Fruit fly (Drosophila melanogaster) whole organism, adult: ENCODE measurements around the gene CG32219.

Source experiments
- CG11617 ChIP-seq: fragments of 200-800 bp; sonication (Bioruptor generic); optimal IDR thresholded peaks from 2 replicates; lab custom pipeline; 2017; ENCODE audit warnings: mild to moderate bottlenecking, missing biosample characterization, missing genetic modification reagents, missing genetic modification characterization
- CG12768 ChIP-seq: fragments of 200-800 bp; sonication (Bioruptor generic); optimal IDR thresholded peaks from 2 replicates; lab custom pipeline; 2017; ENCODE audit warnings: missing biosample characterization, missing genetic modification characterization, mild to moderate bottlenecking, moderate library complexity, missing genetic modification reagents
- CG14711 ChIP-seq: fragments of 200-800 bp; sonication (Bioruptor generic); optimal IDR thresholded peaks from 2 replicates; lab custom pipeline; 2018; ENCODE audit warnings: missing biosample characterization, mild to moderate bottlenecking, missing genetic modification characterization, moderate library complexity
- CG1620 ChIP-seq: fragments of 200-800 bp; sonication (Bioruptor generic); optimal IDR thresholded peaks from 2 replicates; lab custom pipeline; 2016; ENCODE audit warnings: missing biosample characterization, missing genetic modification characterization
- CG33017 ChIP-seq: fragments of 200-800 bp; sonication (Bioruptor generic); optimal IDR thresholded peaks from 2 replicates; lab custom pipeline; 2018; ENCODE audit warnings: missing biosample characterization, mild to moderate bottlenecking, missing genetic modification characterization, moderate library complexity
- CG5204 ChIP-seq: fragments of 200-800 bp; sonication (Bioruptor generic); optimal IDR thresholded peaks from 2 replicates; lab custom pipeline; 2016; ENCODE audit warnings: missing biosample characterization, missing genetic modification characterization
- CG7045 ChIP-seq: fragments of 200-800 bp; sonication (Bioruptor generic); optimal IDR thresholded peaks from 2 replicates; lab custom pipeline; 2017; ENCODE audit warnings: missing biosample characterization, mild to moderate bottlenecking, missing genetic modification characterization
- CG7101 ChIP-seq: fragments of 200-800 bp; sonication (Bioruptor generic); optimal IDR thresholded peaks from 2 replicates; lab custom pipeline; 2018; ENCODE audit warnings: missing biosample characterization, mild to moderate bottlenecking, missing genetic modification characterization, moderate library complexity
- Clk ChIP-seq: fragments of 200-800 bp; sonication (Bioruptor generic); optimal IDR thresholded peaks from 2 replicates; lab custom pipeline; 2017; ENCODE audit warnings: missing biosample characterization, missing genetic modification characterization
- Crg-1 ChIP-seq: fragments of 200-800 bp; sonication (Bioruptor generic); optimal IDR thresholded peaks from 2 replicates; lab custom pipeline; 2016; ENCODE audit warnings: missing biosample characterization, missing genetic modification characterization
- Hr96 ChIP-seq: fragments of 200-800 bp; sonication (Bioruptor generic); optimal IDR thresholded peaks from 2 replicates; lab custom pipeline; 2016; ENCODE audit warnings: missing biosample characterization, missing genetic modification characterization
- Mnt ChIP-seq: fragments of 200-800 bp; sonication (Bioruptor generic); optimal IDR thresholded peaks from 2 replicates; lab custom pipeline; 2016; ENCODE audit warnings: missing biosample characterization, mild to moderate bottlenecking, missing genetic modification characterization
- bab1 ChIP-seq: fragments of 200-800 bp; sonication (Bioruptor generic); optimal IDR thresholded peaks from 3 replicates; lab custom pipeline; 2019; ENCODE audit warnings: missing biosample characterization, mild to moderate bottlenecking, missing genetic modification characterization, moderate library complexity
- cic ChIP-seq: fragments of 200-800 bp; sonication (Bioruptor generic); optimal IDR thresholded peaks from 2 replicates; lab custom pipeline; 2017; ENCODE audit warnings: missing biosample characterization, mild to moderate bottlenecking, missing genetic modification characterization, moderate library complexity
- cnc ChIP-seq, 2 experiments: fragments of >200 bp; optimal IDR thresholded peaks; 2 replicates each; lab custom pipeline; 2017
- kay ChIP-seq: fragments of 200-800 bp; sonication (Bioruptor generic); peaks from one replicate; lab custom pipeline; 2016; ENCODE audit warnings: missing biosample characterization, missing genetic modification characterization, borderline replicate concordance
- ovo ChIP-seq: fragments of 200-800 bp; sonication (Bioruptor generic); optimal IDR thresholded peaks from 2 replicates; lab custom pipeline; 2016; ENCODE audit warnings: missing biosample characterization, missing genetic modification characterization
- pad ChIP-seq: fragments of 200-800 bp; sonication (Bioruptor generic); optimal IDR thresholded peaks from 3 replicates; lab custom pipeline; 2017; ENCODE audit warnings: missing biosample characterization, missing genetic modification characterization, mild to moderate bottlenecking, moderate library complexity, missing genetic modification reagents
- tj ChIP-seq: fragments of 200-800 bp; sonication (Bioruptor generic); optimal IDR thresholded peaks from 3 replicates; lab custom pipeline; 2017; ENCODE audit warnings: missing biosample characterization, mild to moderate bottlenecking, missing genetic modification characterization, moderate library complexity
- toe ChIP-seq: fragments of 200-800 bp; sonication (Bioruptor generic); optimal IDR thresholded peaks from 2 replicates; lab custom pipeline; 2016; ENCODE audit warnings: missing biosample characterization, missing genetic modification characterization

The CG32219 gene

dm6 chr3L:19988891-19989290, 38.0 kb upstream of the CG32219 start, which contains the start of gene Csas:
Gene Csas (minus strand): TSS chr3L:19988991.
- TF ChIP-seq kay (GFP tag; lab: Kevin White, UChicago) (peak; percentile 0), toe (GFP tag; lab: Kevin White, UChicago) (no peak), CG7101 (tag; lab: Kevin White, UChicago) (peak; percentile 24), bab1 (GFP tag; lab: Kevin White, UChicago) (peak; percentile 26), cnc (optimal IDR thresholded peaks at IDR 0.05; lab: Kevin White, UChicago) (no peak), tj (GFP tag; lab: Kevin White, UChicago) (no peak)

- TF ChIP-seq ovo (GFP tag; lab: Kevin White, UChicago) = no peak
- no peak for TF ChIP-seq CG12768 (GFP tag; lab: Kevin White, UChicago)
- TF ChIP-seq kay (GFP tag; lab: Kevin White, UChicago) = peak; percentile 6
Observed at dm6 chr3L:19985768-19986167, 34.8 kb upstream of the CG32219 start, which contains the start of the genes hale and schuy. Gene hale (minus strand): TSS chr3L:19985868. Gene schuy (plus strand): TSS chr3L:19986093.

DNA sequence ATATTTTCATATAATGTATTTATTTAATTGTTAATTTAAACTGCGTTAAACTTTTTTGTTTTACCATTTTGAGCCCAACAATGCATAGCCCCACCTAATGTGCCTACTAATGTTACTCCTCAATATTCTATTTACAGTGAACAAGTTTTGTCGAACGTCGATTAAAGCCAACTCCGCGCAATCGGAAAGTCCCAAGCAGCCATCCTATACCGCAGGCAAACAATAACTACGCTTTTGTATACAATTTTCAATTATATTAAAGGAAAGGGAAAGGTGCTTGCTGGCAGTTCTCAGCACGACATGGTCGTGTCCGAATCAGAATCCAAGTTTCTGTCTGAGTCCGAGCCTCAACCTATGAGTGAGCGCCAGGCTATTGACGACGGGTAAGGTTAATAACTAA, 30.4 kb upstream of the CG32219 start, which contains the start of gene CG17732:
Gene CG17732, plus strand, starts transcription at position 301 of the 400 bp plus-strand sequence.
- TF ChIP-seq CG7045 (GFP tag; lab: Kevin White, UChicago) (no peak), cnc (optimal IDR thresholded peaks at IDR 0.05; lab: Kevin White, UChicago) (no peak), bab1 (GFP tag; lab: Kevin White, UChicago) (no peak), Mnt (GFP tag; lab: Kevin White, UChicago) (no peak), ovo (GFP tag; lab: Kevin White, UChicago) (no peak), Hr96 (no peak), CG7101 (tag; lab: Kevin White, UChicago) (no peak)

dm6 chr3L:19979592-19979991, 28.7 kb upstream of the CG32219 start, which contains the start of gene CG14182:
Gene CG14182 (minus strand): TSS chr3L:19979812.
- TF ChIP-seq CG12768 (GFP tag; lab: Kevin White, UChicago) (no peak), bab1 (GFP tag; lab: Kevin White, UChicago) (peak; percentile 24)

DNA sequence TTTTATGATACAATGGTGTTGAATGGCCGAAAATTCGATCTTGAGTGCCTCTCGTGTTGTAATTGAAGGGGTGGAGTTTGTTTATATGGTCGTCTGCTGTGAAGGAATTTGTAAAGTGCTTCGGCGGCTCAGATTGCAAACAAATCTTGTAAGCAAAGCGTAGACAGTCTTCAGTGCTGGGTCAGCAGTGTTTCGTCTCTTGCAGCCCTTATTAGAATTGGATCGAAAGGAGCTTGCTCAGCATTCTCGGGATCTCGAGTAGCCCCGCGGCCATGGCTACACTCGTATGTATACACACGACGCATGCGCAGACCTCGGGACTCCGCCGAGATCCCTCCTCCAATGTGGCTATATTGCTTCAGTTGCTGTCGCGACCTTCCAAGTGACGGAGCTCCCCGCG, 27.2 kb upstream of the CG32219 start:
- TF ChIP-seq Clk (GFP tag; lab: Kevin White, UChicago) (no peak), tj (GFP tag; lab: Kevin White, UChicago) (peak; percentile 95)

DNA sequence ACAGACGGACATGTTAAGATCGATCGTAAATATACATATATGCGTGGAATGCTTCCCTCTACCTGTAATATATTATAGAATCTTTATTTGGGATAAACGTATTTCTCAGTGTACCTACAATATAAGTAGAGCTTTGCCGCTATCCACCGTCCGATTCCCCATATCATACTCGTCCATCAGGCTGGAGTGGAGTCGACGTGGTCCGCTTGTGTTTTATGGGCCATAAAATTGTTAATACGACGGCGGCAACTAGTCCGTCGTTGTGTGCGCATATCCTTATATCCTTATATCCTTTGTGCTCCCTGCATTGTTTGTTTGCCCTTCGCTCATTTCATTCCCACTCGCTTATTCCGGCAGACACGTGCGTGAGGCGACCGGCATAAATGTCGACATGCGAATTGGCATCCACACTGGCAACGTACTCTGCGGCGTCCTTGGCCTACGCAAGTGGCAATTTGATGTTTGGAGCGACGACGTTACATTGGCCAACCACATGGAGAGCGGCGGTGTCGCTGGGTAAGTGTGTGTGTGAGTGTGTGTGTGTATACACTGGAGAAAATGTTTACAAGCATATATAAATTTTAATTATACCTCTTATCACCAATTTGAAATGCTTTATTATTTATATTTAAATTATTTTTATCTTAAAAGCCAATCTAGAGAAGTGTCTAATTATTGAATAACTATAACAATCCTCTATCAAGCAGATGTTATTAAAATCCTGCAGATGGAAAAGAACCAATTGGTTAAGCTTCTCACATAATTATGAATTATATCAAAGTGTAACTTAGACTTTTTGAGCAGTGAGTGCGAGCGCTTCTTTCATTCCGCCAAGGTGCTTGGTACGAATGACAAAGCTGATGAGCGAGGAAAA, 18.0 kb upstream of the CG32219 start:
- TF ChIP-seq CG33017 = no peak
- no peak for TF ChIP-seq CG11617
- TF ChIP-seq CG7045 (GFP tag; lab: Kevin White, UChicago) = no peak
- TF ChIP-seq CG7101 (tag; lab: Kevin White, UChicago) = no peak
- no peak for TF ChIP-seq CG5204 (GFP tag; lab: Kevin White, UChicago)
- no peak for TF ChIP-seq kay (GFP tag; lab: Kevin White, UChicago)
- no peak for TF ChIP-seq Crg-1
- TF ChIP-seq tj (GFP tag; lab: Kevin White, UChicago) = no peak
- TF ChIP-seq CG12768 (GFP tag; lab: Kevin White, UChicago) = no peak
- TF ChIP-seq cic (GFP tag; lab: Kevin White, UChicago) = no peak
- no peak for TF ChIP-seq Clk (GFP tag; lab: Kevin White, UChicago)
- TF ChIP-seq cnc (optimal IDR thresholded peaks at IDR 0.05; lab: Kevin White, UChicago) = no peak
- TF ChIP-seq CG1620 (GFP tag; lab: Kevin White, UChicago) = no peak
- no peak for TF ChIP-seq CG14711
- no peak for TF ChIP-seq Hr96
- no peak for TF ChIP-seq pad
- TF ChIP-seq ovo (GFP tag; lab: Kevin White, UChicago) = no peak
- no peak for TF ChIP-seq Mnt (GFP tag; lab: Kevin White, UChicago)
- no peak for TF ChIP-seq bab1 (GFP tag; lab: Kevin White, UChicago)

DNA sequence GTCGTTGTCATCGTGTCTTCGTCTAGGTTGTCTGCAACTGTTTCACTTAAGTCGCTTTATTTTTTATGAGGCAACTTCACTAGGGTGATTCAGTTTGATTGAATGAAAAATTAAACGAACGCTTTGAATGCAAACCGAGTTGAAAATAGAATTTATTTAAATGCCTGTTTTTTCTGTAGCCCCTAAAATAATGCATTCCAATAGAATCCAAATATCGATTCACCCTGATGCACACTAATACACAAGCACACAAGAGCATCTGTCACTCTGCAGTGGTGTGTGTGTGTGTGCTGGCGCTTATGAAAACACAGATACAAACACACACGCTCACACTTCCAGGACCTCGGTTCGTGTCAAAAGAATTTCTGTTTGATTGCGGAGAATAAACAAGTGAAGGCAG, 10.9 kb upstream of the CG32219 start:
- TF ChIP-seq cic (GFP tag; lab: Kevin White, UChicago) (no peak), Mnt (GFP tag; lab: Kevin White, UChicago) (no peak), pad (no peak), CG1620 (GFP tag; lab: Kevin White, UChicago) (no peak), Clk (GFP tag; lab: Kevin White, UChicago) (no peak), CG5204 (GFP tag; lab: Kevin White, UChicago) (no peak)
